Fruit fly (Drosophila melanogaster) whole organism: ENCODE measurements around the gene CG7406.

ENCODE experiments used
- CG8478 ChIP-seq: fragments of >200 bp; optimal IDR thresholded peaks from 2 replicates; lab custom pipeline; 2018; ENCODE audit warnings: inconsistent platforms
- Dll ChIP-seq: fragments of >200 bp; optimal IDR thresholded peaks from 2 replicates; lab custom pipeline; 2017
- EcR ChIP-seq, 2 experiments: fragments of >200 bp; optimal IDR thresholded peaks; 2 replicates each; lab custom pipeline; 2017; ENCODE audit warnings: missing biosample characterization in 2 of 2, missing genetic modification characterization in 2 of 2, missing genetic modification reagents in 2 of 2
- pan ChIP-seq: fragments of >200 bp; optimal IDR thresholded peaks from 2 replicates; lab custom pipeline; 2017
- psq ChIP-seq: fragments of >200 bp; optimal IDR thresholded peaks from 2 replicates; lab custom pipeline; 2017
- usp ChIP-seq: fragments of >200 bp; optimal IDR thresholded peaks from 2 replicates; lab custom pipeline; 2017; ENCODE audit warnings: missing biosample characterization, missing genetic modification characterization, mixed read lengths

CG7406 gene

dm6 chrX:19083190-19083589, 5.7 kb downstream of the CG7406 start, which contains the start of gene CG7423:
CG7423 (minus strand) TSS chrX:19083290.
- TF ChIP-seq CG8478 (lab: Kevin White, UChicago) (no peak), psq (lab: Kevin White, UChicago) (no peak), usp (no peak), EcR (GFP tag; optimal IDR thresholded peaks at IDR 0.05; lab: Kevin White, UChicago) (no peak), pan (no peak), Dll (no peak)

dm6 chrX:19096179-19096578, 18.7 kb downstream of the CG7406 start:
- TF ChIP-seq CG8478 (lab: Kevin White, UChicago), result no peak
- no peak for TF ChIP-seq Dll
- TF ChIP-seq EcR (GFP tag; optimal IDR thresholded peaks at IDR 0.05; lab: Kevin White, UChicago), result no peak
- TF ChIP-seq psq (lab: Kevin White, UChicago), result no peak
- no peak for TF ChIP-seq pan
- no peak for TF ChIP-seq usp

dm6 chrX:19106842-19107557, 29.5 kb downstream of the CG7406 start:
- TF ChIP-seq pan (no peak), CG8478 (lab: Kevin White, UChicago) (no peak), usp (no peak), psq (lab: Kevin White, UChicago) (no peak), EcR (GFP tag; optimal IDR thresholded peaks at IDR 0.05; lab: Kevin White, UChicago) (no peak), Dll (no peak)

- TF ChIP-seq CG8478 (lab: Kevin White, UChicago), result no peak
- no peak for TF ChIP-seq usp
- no peak for TF ChIP-seq EcR (GFP tag; optimal IDR thresholded peaks at IDR 0.05; lab: Kevin White, UChicago)
- no peak for TF ChIP-seq psq (lab: Kevin White, UChicago)
- TF ChIP-seq pan, result no peak
- TF ChIP-seq Dll, result no peak
Observed at dm6 chrX:19120367-19120766, 42.8 kb downstream of the CG7406 start.

dm6 chrX:19124288-19124687, 46.8 kb downstream of the CG7406 start, which contains the start of gene CG15882:
CG15882 (minus strand) TSS chrX:19124388.
- TF ChIP-seq usp (no peak), psq (lab: Kevin White, UChicago) (no peak)

- TF ChIP-seq usp (no peak), Dll (no peak), EcR (GFP tag; optimal IDR thresholded peaks at IDR 0.05; lab: Kevin White, UChicago) (no peak), psq (lab: Kevin White, UChicago) (no peak), CG8478 (lab: Kevin White, UChicago) (no peak), pan (no peak)
Observed at dm6 chrX:19127216-19127615, 49.7 kb downstream of the CG7406 start, which contains the start of gene tgy. tgy (minus strand) TSS chrX:19127316.
